Fruit fly (Drosophila melanogaster) whole organism, embryonic: ENCODE results near the gene Mbs.

Source experiments
- BEAF-32 ChIP-seq: fragments of 200-800 bp; sonication (Bioruptor generic); optimal IDR thresholded peaks from 3 replicates; lab custom pipeline; 2017; ENCODE audit warnings: missing biosample characterization, missing genetic modification characterization, mild to moderate bottlenecking, moderate library complexity, missing genetic modification reagents
- Blimp-1 ChIP-seq: fragments of 200-800 bp; sonication (Bioruptor generic); optimal IDR thresholded peaks from 3 replicates; lab custom pipeline; 2018; ENCODE audit warnings: missing biosample characterization, missing genetic modification characterization, mild to moderate bottlenecking, moderate library complexity, missing genetic modification reagents
- CG10267 ChIP-seq: fragments of 200-800 bp; sonication (Bioruptor generic); optimal IDR thresholded peaks from 2 replicates; lab custom pipeline; 2018; ENCODE audit warnings: missing biosample characterization, mild to moderate bottlenecking, missing genetic modification characterization, moderate library complexity
- CG10654 ChIP-seq: fragments of 200-800 bp; sonication (Bioruptor generic); optimal IDR thresholded peaks from 2 replicates; lab custom pipeline; 2016; ENCODE audit warnings: missing biosample characterization, missing genetic modification characterization
- CG11560 ChIP-seq: fragments of 200-800 bp; sonication (Bioruptor generic); IDR thresholded peaks from 3 replicates; pipeline ENCODE4 v1.3.6; 2022; ENCODE audit warnings: missing biosample characterization, missing genetic modification characterization
- CG13287 ChIP-seq: fragments of 200-800 bp; sonication (Bioruptor generic); IDR thresholded peaks from 2 replicates; pipeline ENCODE4 v1.3.6; 2022; ENCODE audit warnings: missing biosample characterization, missing genetic modification characterization; ENCODE audit not compliant: partially characterized antibody
- CG13775 ChIP-seq: fragments of 200-800 bp; sonication (Bioruptor generic); optimal IDR thresholded peaks from 3 replicates; lab custom pipeline; 2017; ENCODE audit warnings: missing biosample characterization, mild to moderate bottlenecking, missing genetic modification characterization
- CG14710 ChIP-seq: fragments of 200-800 bp; sonication (Bioruptor generic); optimal IDR thresholded peaks from 3 replicates; lab custom pipeline; 2019; ENCODE audit warnings: missing biosample characterization, mild to moderate bottlenecking, missing genetic modification characterization, moderate library complexity
- CG14860 ChIP-seq: fragments of 200-800 bp; sonication (Bioruptor generic); IDR thresholded peaks from 3 replicates; pipeline ENCODE4 v1.3.6; 2022; ENCODE audit warnings: missing biosample characterization, missing genetic modification characterization; ENCODE audit not compliant: partially characterized antibody
- CG14965 ChIP-seq: fragments of 200-800 bp; sonication (Bioruptor generic); optimal IDR thresholded peaks from 2 replicates; lab custom pipeline; 2016; ENCODE audit warnings: missing biosample characterization, missing genetic modification characterization, borderline replicate concordance
- CG1603 ChIP-seq: fragments of 200-800 bp; sonication (Bioruptor generic); optimal IDR thresholded peaks from 2 replicates; lab custom pipeline; 2019; ENCODE audit warnings: missing biosample characterization, mild to moderate bottlenecking, missing genetic modification characterization, moderate library complexity
- CG2875 ChIP-seq: fragments of 200-800 bp; sonication (Bioruptor generic); optimal IDR thresholded peaks from 2 replicates; lab custom pipeline; 2017; ENCODE audit warnings: missing biosample characterization, mild to moderate bottlenecking, missing genetic modification characterization, missing genetic modification reagents
- CG30020 ChIP-seq: fragments of 200-800 bp; optimal IDR thresholded peaks from 2 replicates; lab custom pipeline; 2019; ENCODE audit warnings: missing biosample characterization, mild to moderate bottlenecking, missing genetic modification characterization, moderate library complexity
- CG30403 ChIP-seq: fragments of 200-800 bp; sonication (Bioruptor generic); optimal IDR thresholded peaks from 3 replicates; lab custom pipeline; 2016; ENCODE audit warnings: missing biosample characterization, missing genetic modification characterization
- CG32772 ChIP-seq: fragments of 200-800 bp; sonication (Bioruptor generic); IDR thresholded peaks from 2 replicates; pipeline ENCODE4 v1.3.6; 2022; ENCODE audit warnings: missing biosample characterization, missing genetic modification characterization
- CG3847 ChIP-seq: fragments of 200-800 bp; sonication (Bioruptor generic); IDR thresholded peaks from 2 replicates; pipeline ENCODE4 v1.3.6; 2022; ENCODE audit warnings: missing biosample characterization, missing genetic modification characterization
- CG3995 ChIP-seq: fragments of 200-800 bp; sonication (Bioruptor generic); optimal IDR thresholded peaks from 3 replicates; lab custom pipeline; 2016; ENCODE audit warnings: missing biosample characterization, missing genetic modification characterization
- CG42726 ChIP-seq: fragments of 200-800 bp; sonication (Bioruptor generic); IDR thresholded peaks from 2 replicates; pipeline ENCODE4 v1.3.6; 2022; ENCODE audit warnings: missing biosample characterization, missing genetic modification characterization; ENCODE audit not compliant: partially characterized antibody
- CG4854 ChIP-seq: fragments of 200-800 bp; sonication (Bioruptor generic); optimal IDR thresholded peaks from 2 replicates; lab custom pipeline; 2016; ENCODE audit warnings: missing biosample characterization, missing genetic modification characterization, inconsistent platforms
- CG9797 ChIP-seq: fragments of 200-800 bp; sonication (Bioruptor generic); optimal IDR thresholded peaks from 3 replicates; lab custom pipeline; 2018; ENCODE audit warnings: missing biosample characterization, mild to moderate bottlenecking, missing genetic modification characterization
- CHES-1-like ChIP-seq: fragments of 200-800 bp; sonication (Bioruptor generic); optimal IDR thresholded peaks from 2 replicates; lab custom pipeline; 2016; ENCODE audit warnings: missing biosample characterization, missing genetic modification characterization
- Chrac-16 ChIP-seq: fragments of 200-800 bp; sonication (Bioruptor generic); optimal IDR thresholded peaks from 3 replicates; lab custom pipeline; 2016; ENCODE audit warnings: missing biosample characterization, missing genetic modification characterization
- Dad ChIP-seq: fragments of 200-800 bp; sonication (Bioruptor generic); optimal IDR thresholded peaks from 3 replicates; lab custom pipeline; 2016; ENCODE audit warnings: missing biosample characterization, missing genetic modification characterization
- Ets65A ChIP-seq: fragments of 200-800 bp; sonication (Bioruptor generic); peaks from one replicate; lab custom pipeline; 2016; ENCODE audit warnings: missing biosample characterization, missing genetic modification characterization
- HLH4C ChIP-seq: fragments of 200-800 bp; sonication (Bioruptor generic); IDR thresholded peaks from 3 replicates; pipeline ENCODE4 v1.3.6; 2022; ENCODE audit warnings: missing biosample characterization, missing genetic modification characterization; ENCODE audit not compliant: partially characterized antibody
- HLH54F ChIP-seq: fragments of 200-800 bp; sonication (Bioruptor generic); optimal IDR thresholded peaks from 3 replicates; lab custom pipeline; 2016; ENCODE audit warnings: missing biosample characterization, missing genetic modification characterization
- Hey ChIP-seq: fragments of 200-800 bp; sonication (Bioruptor generic); optimal IDR thresholded peaks from 3 replicates; lab custom pipeline; 2018; ENCODE audit warnings: missing biosample characterization, mild to moderate bottlenecking, missing genetic modification characterization
- Mad ChIP-seq: fragments of 200-800 bp; sonication (Bioruptor generic); optimal IDR thresholded peaks from 2 replicates; lab custom pipeline; 2016; ENCODE audit warnings: missing biosample characterization, missing genetic modification characterization
- Mrtf ChIP-seq: fragments of 200-800 bp; sonication (Bioruptor generic); IDR thresholded peaks from 3 replicates; pipeline ENCODE4 v1.3.6; 2022; ENCODE audit warnings: missing biosample characterization, missing genetic modification characterization
- Opbp ChIP-seq: fragments of 200-800 bp; sonication (Bioruptor generic); IDR thresholded peaks from 3 replicates; pipeline ENCODE4 v1.3.6; 2022; ENCODE audit warnings: missing biosample characterization, missing genetic modification characterization; ENCODE audit not compliant: partially characterized antibody
- Sry-δ ChIP-seq: fragments of 200-800 bp; sonication (Bioruptor generic); optimal IDR thresholded peaks from 2 replicates; lab custom pipeline; 2016; ENCODE audit warnings: missing biosample characterization, missing genetic modification characterization
- abd-A ChIP-seq: fragments of 200-800 bp; sonication (Bioruptor generic); optimal IDR thresholded peaks from 3 replicates; lab custom pipeline; 2019; ENCODE audit warnings: missing biosample characterization, mild to moderate bottlenecking, missing genetic modification characterization, moderate library complexity
- bbx ChIP-seq: fragments of 200-800 bp; sonication (Bioruptor generic); IDR thresholded peaks from 2 replicates; pipeline ENCODE4 v1.3.6; 2022; ENCODE audit warnings: missing biosample characterization, missing genetic modification characterization; ENCODE audit not compliant: partially characterized antibody
- caup ChIP-seq: fragments of 200-800 bp; sonication (Bioruptor generic); optimal IDR thresholded peaks from 3 replicates; lab custom pipeline; 2017; ENCODE audit warnings: missing biosample characterization, mild to moderate bottlenecking, missing genetic modification characterization, moderate library complexity; ENCODE audit not compliant: severe bottlenecking
- ci ChIP-seq: fragments of 200-800 bp; sonication (Bioruptor generic); IDR thresholded peaks from 3 replicates; pipeline ENCODE4 v1.3.6; 2022; ENCODE audit warnings: missing biosample characterization, missing genetic modification characterization
- fd102C ChIP-seq: fragments of 200-800 bp; sonication (Bioruptor generic); optimal IDR thresholded peaks from 2 replicates; lab custom pipeline; 2018; ENCODE audit warnings: missing biosample characterization, mild to moderate bottlenecking, missing genetic modification characterization, moderate library complexity
- hb ChIP-seq: fragments of 200-800 bp; sonication (Bioruptor generic); IDR thresholded peaks from 3 replicates; pipeline ENCODE4 v1.3.6; 2022; ENCODE audit warnings: missing biosample characterization, missing genetic modification characterization; ENCODE audit not compliant: partially characterized antibody
- lmd ChIP-seq: fragments of 200-800 bp; sonication (Bioruptor generic); IDR thresholded peaks from 2 replicates; pipeline ENCODE4 v1.3.6; 2022; ENCODE audit warnings: missing biosample characterization, missing genetic modification characterization
- pb ChIP-seq: fragments of 200-800 bp; sonication (Bioruptor generic); optimal IDR thresholded peaks from 3 replicates; lab custom pipeline; 2016; ENCODE audit warnings: missing biosample characterization, missing genetic modification characterization
- pfk ChIP-seq: fragments of 200-800 bp; sonication (Bioruptor generic); optimal IDR thresholded peaks from 2 replicates; lab custom pipeline; 2018; ENCODE audit warnings: missing biosample characterization, mild to moderate bottlenecking, missing genetic modification characterization, moderate library complexity
- phol ChIP-seq: fragments of 200-800 bp; sonication (Bioruptor generic); optimal IDR thresholded peaks from 3 replicates; lab custom pipeline; 2018; ENCODE audit warnings: missing biosample characterization, mild to moderate bottlenecking, missing genetic modification characterization, moderate library complexity
- pzg ChIP-seq: fragments of 200-800 bp; sonication (Bioruptor generic); optimal IDR thresholded peaks from 3 replicates; lab custom pipeline; 2018; ENCODE audit warnings: missing biosample characterization, mild to moderate bottlenecking, missing genetic modification characterization, moderate library complexity
- sens ChIP-seq: fragments of 200-800 bp; sonication (Bioruptor generic); peaks from one replicate; lab custom pipeline; 2016; ENCODE audit warnings: missing biosample characterization, missing genetic modification characterization
- seq ChIP-seq: fragments of 200-800 bp; sonication (Bioruptor generic); IDR thresholded peaks from 2 replicates; pipeline ENCODE4 v1.3.6; 2022; ENCODE audit warnings: missing biosample characterization, missing genetic modification characterization
- sna ChIP-seq: fragments of 200-800 bp; sonication (Bioruptor generic); IDR thresholded peaks from 2 replicates; pipeline ENCODE4 v1.3.6; 2022; ENCODE audit warnings: missing biosample characterization, missing genetic modification characterization; ENCODE audit not compliant: partially characterized antibody
- tna ChIP-seq: fragments of 200-800 bp; sonication (Bioruptor generic); IDR thresholded peaks from 2 replicates; pipeline ENCODE4 v1.3.6; 2022; ENCODE audit warnings: missing biosample characterization, missing genetic modification characterization; ENCODE audit not compliant: partially characterized antibody
- trem ChIP-seq: fragments of 200-800 bp; optimal IDR thresholded peaks from 3 replicates; lab custom pipeline; 2019; ENCODE audit warnings: missing biosample characterization, mild to moderate bottlenecking, missing genetic modification characterization, moderate library complexity
- vvl ChIP-seq: fragments of 200-800 bp; sonication (Bioruptor generic); IDR thresholded peaks from 2 replicates; pipeline ENCODE4 v1.3.6; 2022; ENCODE audit warnings: missing biosample characterization, missing genetic modification characterization
- zen2 ChIP-seq: fragments of 200-800 bp; sonication (Bioruptor generic); IDR thresholded peaks from 3 replicates; pipeline ENCODE4 v1.3.6; 2022; ENCODE audit warnings: missing biosample characterization, missing genetic modification characterization; ENCODE audit not compliant: partially characterized antibody

Gene Mbs

DNA sequence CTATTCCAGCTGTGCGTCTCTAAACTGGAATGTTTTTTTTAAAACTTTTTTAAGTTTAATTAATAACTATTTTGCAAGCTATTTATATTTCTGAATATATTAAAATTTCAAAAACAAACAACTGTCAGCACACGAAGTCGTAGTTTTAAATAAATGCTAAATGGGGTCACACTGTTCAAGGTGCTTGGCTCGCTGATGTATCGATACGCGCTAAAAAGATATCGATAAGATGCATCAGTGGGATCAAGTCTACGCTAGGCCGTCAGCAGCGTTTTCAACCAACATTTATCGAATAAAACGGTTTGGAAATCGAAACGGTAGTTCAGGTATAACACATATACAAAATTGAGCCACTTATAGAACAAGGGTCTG, 886 bp upstream of the Mbs start, which contains the start of gene Diap1:
Gene Diap1 (minus strand): TSS at position 148 of the 372 bp plus-strand sequence.
- TF ChIP-seq pb (GFP tag; lab: Kevin White, UChicago) (no peak), HLH54F (no peak), CG13775 (GFP tag; lab: Kevin White, UChicago) (no peak), Blimp-1 (GFP tag; lab: Kevin White, UChicago) (peak; percentile 15), CG42726 (peak; percentile 91), hb (peak; percentile 89), Sry-δ (GFP tag; lab: Kevin White, UChicago) (peak; percentile 90), CG10267 (tag; lab: Kevin White, UChicago) (peak; percentile 59), CG14860 (GFP tag; lab: Robert Waterston, UW) (peak; percentile 84), CG30020 (tag; lab: Kevin White, UChicago) (no peak), CG10654 (peak; percentile 6), seq (GFP tag; lab: Robert Waterston, UW) (0 out of 2 replicates have a peak, but pooled peaks have one; percentile 3), Mrtf (no peak), CG32772 (GFP tag; lab: Robert Waterston, UW) (0 out of 2 replicates have a peak, but pooled peaks have one; percentile 1), CG1603 (tag; lab: Kevin White, UChicago) (peak; percentile 71), zen2 (peak; percentile 91; the same call in 2 of the 3 replicates), CHES-1-like (GFP tag; lab: Kevin White, UChicago) (no peak), BEAF-32 (GFP tag; lab: Kevin White, UChicago) (peak; percentile 89), sna (GFP tag; lab: Robert Waterston, UW) (peak; percentile 91), CG4854 (GFP tag; lab: Kevin White, UChicago) (no peak), Mad (GFP tag; lab: Kevin White, UChicago) (no peak), vvl (GFP tag; lab: Robert Waterston, UW) (peak; percentile 76), Dad (peak; percentile 0), trem (tag; lab: Kevin White, UChicago) (peak; percentile 76), phol (tag; lab: Kevin White, UChicago) (peak; percentile 40), CG3995 (GFP tag; lab: Kevin White, UChicago) (no peak), pfk (peak; percentile 64), CG14965 (GFP tag; lab: Kevin White, UChicago) (no peak), tna (GFP tag; lab: Robert Waterston, UW) (peak; percentile 78), CG3847 (GFP tag; lab: Robert Waterston, UW) (0 out of 2 replicates have a peak, but pooled peaks have one; percentile 26), CG13287 (GFP tag; lab: Robert Waterston, UW) (peak; percentile 94), caup (no peak), fd102C (GFP tag; lab: Kevin White, UChicago) (no peak), lmd (GFP tag; lab: Robert Waterston, UW) (no peak), abd-A (tag; lab: Kevin White, UChicago) (peak; percentile 7), bbx (peak; percentile 92), Chrac-16 (no peak), HLH4C (GFP tag; lab: Robert Waterston, UW) (peak; percentile 91), CG9797 (peak; percentile 62), CG2875 (GFP tag; lab: Kevin White, UChicago) (no peak), Opbp (GFP tag; lab: Robert Waterston, UW) (peak; percentile 81; the same call in 2 of the 3 replicates), Ets65A (GFP tag; lab: Kevin White, UChicago) (peak; percentile 90), pzg (peak; percentile 99), ci (GFP tag; lab: Robert Waterston, UW) (peak; percentile 14; the same call in 2 of the 3 replicates), CG30403 (GFP tag; lab: Kevin White, UChicago) (no peak), CG11560 (peak; percentile 100), CG14710 (peak; percentile 100), Hey (tag; lab: Kevin White, UChicago) (no peak), sens (GFP tag; lab: Kevin White, UChicago) (peak; percentile 87)
